Fruit fly (Drosophila melanogaster): ENCODE results near the gene GMF.

Gene GMF

dm6 chr2L:16310648-16311047 is 7.9 kb upstream of the GMF start, which contains the start of the genes cni and fzy (continued):
- TF ChIP-seq CG17912 (GFP tag; optimal IDR thresholded peaks at IDR 0.05) (no peak), CG18599 (GFP tag; optimal IDR thresholded peaks at IDR 0.05) (no peak), CG4282 (GFP tag; optimal IDR thresholded peaks at IDR 0.05) (no peak), ase (GFP tag; IDR thresholded peaks at IDR 0.05) (no peak), Hey (tag; optimal IDR thresholded peaks at IDR 0.05) (no peak), p53 (GFP tag; optimal IDR thresholded peaks at IDR 0.05) (no peak), chn (GFP tag; optimal IDR thresholded peaks at IDR 0.05) (no peak), CG10654 (GFP tag; optimal IDR thresholded peaks at IDR 0.05) (peak; percentile 6), aop (GFP tag; IDR thresholded peaks at IDR 0.05) (no peak), lmd (GFP tag; IDR thresholded peaks at IDR 0.05) (no peak), fru (optimal IDR thresholded peaks at IDR 0.05) (no peak), BEAF-32 (GFP tag; optimal IDR thresholded peaks at IDR 0.05) (peak; percentile 62), CG34224 (GFP tag; IDR thresholded peaks at IDR 0.05; ENCODE audit: partially characterized antibody) (no peak), run (tag; optimal IDR thresholded peaks at IDR 0.05) (no peak), Six4 (GFP tag; optimal IDR thresholded peaks at IDR 0.05) (peak; percentile 8), TFAM (GFP tag; optimal IDR thresholded peaks at IDR 0.05) (no peak), pros (GFP tag; optimal IDR thresholded peaks at IDR 0.05) (no peak), CG5245 (GFP tag; optimal IDR thresholded peaks at IDR 0.05) (peak; percentile 15), CG8290 (GFP tag; optimal IDR thresholded peaks at IDR 0.05) (no peak), CG8290 (tag; optimal IDR thresholded peaks at IDR 0.05) (no peak), CG17802 (tag; optimal IDR thresholded peaks at IDR 0.05) (no peak), eve (GFP tag; optimal IDR thresholded peaks at IDR 0.05) (no peak), CG16863 (GFP tag; optimal IDR thresholded peaks at IDR 0.05) (no peak), CG18262 (tag; optimal IDR thresholded peaks at IDR 0.05) (peak; percentile 27), CG12744 (GFP tag; optimal IDR thresholded peaks at IDR 0.05) (no peak), cato (GFP tag; optimal IDR thresholded peaks at IDR 0.05; ENCODE audit: borderline replicate concordance) (no peak), h (optimal IDR thresholded peaks at IDR 0.05) (no peak), HmgD (GFP tag; optimal IDR thresholded peaks at IDR 0.05) (no peak), CG8924 (tag; optimal IDR thresholded peaks at IDR 0.05) (peak; percentile 35), Nf-YA (GFP tag; IDR thresholded peaks at IDR 0.05) (no peak), CG3847 (GFP tag; IDR thresholded peaks at IDR 0.05) (peak; percentile 78), CG17328 (GFP tag; IDR thresholded peaks at IDR 0.05) (no peak), gcm2 (GFP tag; optimal IDR thresholded peaks at IDR 0.05) (no peak), z (GFP tag; IDR thresholded peaks at IDR 0.05) (no peak), H2.0 (GFP tag; IDR thresholded peaks at IDR 0.05) (no peak), CG17361 (GFP tag; IDR thresholded peaks at IDR 0.05) (peak; percentile 38; the same call in 1 of the 3 replicates), CG8944 (GFP tag; optimal IDR thresholded peaks at IDR 0.05) (no peak), Atf3 (GFP tag; optimal IDR thresholded peaks at IDR 0.05) (no peak), trh (GFP tag; optimal IDR thresholded peaks at IDR 0.05) (no peak), al (GFP tag; IDR thresholded peaks at IDR 0.05) (no peak), ro (GFP tag; IDR thresholded peaks at IDR 0.05) (no peak), bab2 (GFP tag; optimal IDR thresholded peaks at IDR 0.05) (peak; percentile 23), pan (optimal IDR thresholded peaks at IDR 0.05) (no peak), pan (GFP tag; optimal IDR thresholded peaks at IDR 0.05 in 1 of 2, IDR thresholded peaks at IDR 0.05 in 1 of 2) (no peak), CG9932 (GFP tag; IDR thresholded peaks at IDR 0.05) (no peak), CG6272 (GFP tag; IDR thresholded peaks at IDR 0.05) (no peak), D (optimal IDR thresholded peaks at IDR 0.05) (no peak), D (GFP tag; optimal IDR thresholded peaks at IDR 0.05) (no peak), CG11093 (GFP tag; IDR thresholded peaks at IDR 0.05) (no peak), CG16813 (GFP tag; IDR thresholded peaks at IDR 0.05; ENCODE audit: partially characterized antibody) (peak; percentile 43; the same call in 1 of the 3 replicates), Hmx (GFP tag; optimal IDR thresholded peaks at IDR 0.05) (no peak), Lpt (GFP tag; optimal IDR thresholded peaks at IDR 0.05) (no peak), lov (optimal IDR thresholded peaks at IDR 0.05) (no peak), lov (GFP tag; IDR thresholded peaks at IDR 0.05) (no peak), H15 (GFP tag; IDR thresholded peaks at IDR 0.05) (no peak)

Data from whole organism, embryonic.